Worm (Caenorhabditis elegans): ENCODE measurements around the gene cpl-1.

cpl-1 gene

ce11 chrV:16573168-16573567, 22.0 kb downstream of the cpl-1 start, which contains the start of gene str-149:
str-149 (plus strand) TSS chrV:16573468.
- no peak for TF ChIP-seq F55B11.4 (tag; optimal IDR thresholded peaks at IDR 0.05; ENCODE audit: borderline replicate concordance, insufficient read depth)
- no peak for TF ChIP-seq hsf-1 (GFP tag; IDR thresholded peaks at IDR 0.05)
- TF ChIP-seq cebp-1 (GFP tag; IDR thresholded peaks at IDR 0.05), result no peak
- no peak for TF ChIP-seq cebp-1 (tag; optimal IDR thresholded peaks at IDR 0.05)
- no peak for TF ChIP-seq lag-1 (GFP tag; IDR thresholded peaks at IDR 0.05)
- TF ChIP-seq die-1 (tag; optimal IDR thresholded peaks at IDR 0.05), result no peak
- TF ChIP-seq rpc-1 (optimal IDR thresholded peaks at IDR 0.05), result no peak
- no peak for TF ChIP-seq rpc-1 (tag; optimal IDR thresholded peaks at IDR 0.05)
- TF ChIP-seq ZK185.1 (tag; optimal IDR thresholded peaks at IDR 0.05; ENCODE audit: poor library complexity, severe bottlenecking), result no peak

- TF ChIP-seq zfh-2 (GFP tag; conservative IDR thresholded peaks at IDR 0.05) (no peak), nhr-90 (tag; optimal IDR thresholded peaks at IDR 0.05) (no peak), aptf-2 (GFP tag; conservative IDR thresholded peaks at IDR 0.05) (no peak), sdz-38 (tag; optimal IDR thresholded peaks at IDR 0.05) (no peak), nhr-120 (GFP tag; IDR thresholded peaks at IDR 0.05) (no peak)
Observed at ce11 chrV:16570697-16571096, 24.4 kb downstream of the cpl-1 start, which contains the start of gene nhr-233. nhr-233 (minus strand) TSS chrV:16570797.

- no peak for TF ChIP-seq lin-54 (GFP tag; optimal IDR thresholded peaks at IDR 0.05)
- TF ChIP-seq die-1 (tag; optimal IDR thresholded peaks at IDR 0.05), result no peak
- no peak for TF ChIP-seq chd-7 (tag; optimal IDR thresholded peaks at IDR 0.05)
- TF ChIP-seq mxl-1 (tag; optimal IDR thresholded peaks at IDR 0.05), result no peak
- TF ChIP-seq bed-2 (GFP tag; IDR thresholded peaks at IDR 0.05), result no peak
- TF ChIP-seq attf-6 (GFP tag; IDR thresholded peaks at IDR 0.05), result no peak
Observed at ce11 chrV:16568056-16568455, 27.1 kb downstream of the cpl-1 start.

ce11 chrV:16565639-16566038, 29.5 kb downstream of the cpl-1 start, which contains the start of gene sru-45:
sru-45 (plus strand) TSS chrV:16565939.
- no peak for TF ChIP-seq snpc-1.1 (tag; optimal IDR thresholded peaks at IDR 0.05; ENCODE audit: insufficient read depth)
- TF ChIP-seq F33H1.4 (GFP tag; IDR thresholded peaks at IDR 0.05), result no peak
- no peak for TF ChIP-seq F52B5.7 (tag; optimal IDR thresholded peaks at IDR 0.05)
- TF ChIP-seq lin-35 (GFP tag; optimal IDR thresholded peaks at IDR 0.05), result no peak
- no peak for TF ChIP-seq D2030.7 (GFP tag; IDR thresholded peaks at IDR 0.05)
- no peak for TF ChIP-seq mel-28 (tag; optimal IDR thresholded peaks at IDR 0.05; ENCODE audit: borderline replicate concordance)
- no peak for TF ChIP-seq nfya-1 (tag; optimal IDR thresholded peaks at IDR 0.05; ENCODE audit: borderline replicate concordance, insufficient read depth)
- TF ChIP-seq chd-7 (tag; optimal IDR thresholded peaks at IDR 0.05), result no peak
- TF ChIP-seq gei-17 (GFP tag; optimal IDR thresholded peaks at IDR 0.05), result no peak
- no peak for TF ChIP-seq snpc-3.4 (tag; optimal IDR thresholded peaks at IDR 0.05)
- no peak for TF ChIP-seq Y95B8A.8 (GFP tag; IDR thresholded peaks at IDR 0.05)
- no peak for TF ChIP-seq ceh-91 (GFP tag; IDR thresholded peaks at IDR 0.05)
- no peak for TF ChIP-seq T07F8.4 (tag; optimal IDR thresholded peaks at IDR 0.05)
- no peak for TF ChIP-seq athp-1 (tag; optimal IDR thresholded peaks at IDR 0.05)
- TF ChIP-seq xnd-1 (tag; optimal IDR thresholded peaks at IDR 0.05), result no peak
- TF ChIP-seq rec-8 (tag; optimal IDR thresholded peaks at IDR 0.05), result no peak
- no peak for TF ChIP-seq hmg-1.2 (GFP tag; IDR thresholded peaks at IDR 0.05)
- no peak for TF ChIP-seq lin-40 (tag; optimal IDR thresholded peaks at IDR 0.05)
- no peak for TF ChIP-seq hlh-26 (GFP tag; conservative IDR thresholded peaks at IDR 0.05)

All from whole organism, young adult.